Worm (Caenorhabditis elegans) whole organism, late embryonic: ENCODE measurements around the gene cpr-6.

ENCODE experiments used
- ceh-18 ChIP-seq: sonication (generic microtip); optimal IDR thresholded peaks from 2 replicates; lab custom pipeline; 2016; ENCODE audit warnings: missing genetic modification characterization, missing compliant biosample characterization
- ceh-31 ChIP-seq: sonication (generic microtip); optimal IDR thresholded peaks from 2 replicates; lab custom pipeline; 2016; ENCODE audit warnings: missing genetic modification characterization, missing compliant biosample characterization
- dve-1 ChIP-seq: sonication (generic microtip); optimal IDR thresholded peaks from 2 replicates; lab custom pipeline; 2017; ENCODE audit warnings: antibody characterized with exemption, mild to moderate bottlenecking, missing genetic modification characterization, missing compliant biosample characterization
- fkh-10 ChIP-seq: fragments of 150-350 bp; optimal IDR thresholded peaks from 2 replicates; lab custom pipeline; 2014; ENCODE audit warnings: missing biosample characterization, missing genetic modification reagents, missing genetic modification characterization
- hlh-13 ChIP-seq: fragments of 200-800 bp; sonication (Bioruptor generic); optimal IDR thresholded peaks from 2 replicates; lab custom pipeline; 2018; ENCODE audit warnings: mild to moderate bottlenecking, missing genetic modification characterization, missing compliant biosample characterization
- hlh-30 ChIP-seq: sonication (generic microtip); optimal IDR thresholded peaks from 2 replicates; lab custom pipeline; 2017; ENCODE audit warnings: antibody characterized with exemption, missing genetic modification characterization, missing compliant biosample characterization; ENCODE audit not compliant: insufficient read depth
- hlh-6 ChIP-seq: sonication (generic microtip); optimal IDR thresholded peaks from 2 replicates; lab custom pipeline; 2016; ENCODE audit warnings: missing genotype, missing genetic modification characterization, missing compliant biosample characterization
- nfya-1 ChIP-seq: sonication (generic microtip); optimal IDR thresholded peaks from 2 replicates; lab custom pipeline; 2017; ENCODE audit warnings: missing genetic modification characterization, mild to moderate bottlenecking, missing compliant biosample characterization, antibody characterized with exemption, moderate library complexity
- pha-4 ChIP-seq: fragments of 150-350 bp; optimal IDR thresholded peaks from 2 replicates; lab custom pipeline; 2018; ENCODE audit warnings: missing biosample characterization, missing genetic modification reagents, missing genetic modification characterization
- pqm-1 ChIP-seq: sonication (generic microtip); optimal IDR thresholded peaks from 2 replicates; lab custom pipeline; 2016; ENCODE audit warnings: missing genetic modification characterization, missing compliant biosample characterization
- unc-86 ChIP-seq: sonication (generic microtip); optimal IDR thresholded peaks from 2 replicates; lab custom pipeline; 2016; ENCODE audit warnings: missing genetic modification characterization, missing compliant biosample characterization

DNA sequence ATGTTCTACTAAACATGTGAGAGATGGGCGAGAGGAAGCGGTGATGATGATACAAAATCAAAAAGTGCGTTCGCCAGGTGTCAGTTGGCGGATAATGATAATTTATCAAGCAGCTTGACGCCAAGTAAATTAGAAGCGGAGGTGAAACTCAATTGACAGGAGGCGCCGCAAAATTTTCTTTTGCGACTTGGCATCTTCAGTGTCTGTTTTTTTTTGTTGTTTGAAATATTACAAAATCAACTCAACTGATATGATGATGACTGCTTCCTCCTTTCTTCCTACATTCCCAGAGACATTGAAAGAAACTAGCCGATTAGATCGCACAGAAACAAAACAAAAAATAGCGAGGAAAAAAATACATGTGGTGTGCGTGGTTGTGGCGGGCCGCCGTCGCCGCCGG is 31.0 kb upstream of the cpr-6 start:
- no peak for TF ChIP-seq fkh-10
- no peak for TF ChIP-seq hlh-6
- TF ChIP-seq ceh-18 (tag; lab: Kevin White, UChicago): no peak
- TF ChIP-seq unc-86 (tag; lab: Kevin White, UChicago): no peak
- no peak for TF ChIP-seq dve-1 (tag; lab: Kevin White, UChicago)
- no peak for TF ChIP-seq pha-4
- TF ChIP-seq hlh-13 (GFP tag; lab: Kevin White, UChicago): no peak
- no peak for TF ChIP-seq pqm-1 (tag; lab: Kevin White, UChicago)
- no peak for TF ChIP-seq nfya-1 (tag; lab: Kevin White, UChicago)
- no peak for TF ChIP-seq hlh-30 (tag; lab: Kevin White, UChicago)
- TF ChIP-seq ceh-31 (tag; lab: Kevin White, UChicago): no peak
